Worm (Caenorhabditis elegans): Measurements from ENCODE around the gene srx-95.

srx-95 gene

DNA sequence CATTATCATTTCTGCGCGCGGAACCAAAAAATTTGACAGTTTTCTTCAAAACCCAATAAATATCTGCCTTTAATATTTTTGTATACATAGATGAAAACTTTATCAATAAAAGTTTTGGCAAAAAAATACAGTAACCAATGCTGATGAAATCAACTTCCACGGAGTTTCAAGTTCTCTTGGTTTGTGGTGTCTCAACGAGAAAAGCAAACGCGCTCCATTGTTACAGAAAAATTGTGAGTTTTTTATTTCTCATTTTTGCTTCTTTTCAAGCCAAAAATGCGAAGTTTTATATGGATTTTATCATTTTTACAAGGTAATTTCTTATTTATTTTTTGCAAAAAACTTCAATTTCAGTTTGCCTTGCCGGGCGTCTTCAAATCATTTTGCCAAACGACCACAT is 19.9 kb downstream of the srx-95 start, which contains the start of gene T14B4.3 (continued):
- TF ChIP-seq snpc-4 (GFP tag; optimal IDR thresholded peaks at IDR 0.05): no peak
- TF ChIP-seq snpc-4 (tag; optimal IDR thresholded peaks at IDR 0.05): peak in 1 of 4 experiments; percentile 20

DNA sequence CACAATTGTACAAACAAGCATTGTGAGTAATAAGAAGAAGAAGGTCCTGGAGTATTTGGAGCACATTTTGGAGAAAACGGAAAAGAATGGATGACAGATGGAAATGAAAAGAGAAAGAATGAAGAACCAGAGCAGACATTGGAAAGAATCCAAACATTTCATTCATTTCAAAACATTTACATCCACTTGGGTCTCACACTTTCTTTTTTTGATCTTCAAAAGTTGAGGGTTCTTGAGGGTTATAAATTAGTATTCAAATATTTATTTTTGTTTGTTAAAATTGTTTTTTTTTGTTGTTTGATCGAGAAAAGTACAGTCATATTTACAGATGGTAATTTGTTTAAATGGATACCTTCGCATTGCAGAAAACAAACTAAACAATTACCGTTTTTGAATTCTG is 20.9 kb downstream of the srx-95 start, which contains the start of gene T14B4.9:
Gene T14B4.9 (minus strand): TSS at position 101 of the 400 bp plus-strand sequence.
- no peak for TF ChIP-seq egl-18 (GFP tag; IDR thresholded peaks at IDR 0.05)
- TF ChIP-seq gei-17 (GFP tag; optimal IDR thresholded peaks at IDR 0.05): no peak
- TF ChIP-seq K11D2.4 (GFP tag; IDR thresholded peaks at IDR 0.05): no peak
- TF ChIP-seq F57C9.4 (tag; optimal IDR thresholded peaks at IDR 0.05): no peak
- TF ChIP-seq mxl-1 (tag; optimal IDR thresholded peaks at IDR 0.05): no peak
- TF ChIP-seq F22D6.2 (tag; optimal IDR thresholded peaks at IDR 0.05): no peak
- no peak for TF ChIP-seq F10E7.11 (tag; optimal IDR thresholded peaks at IDR 0.05)
- no peak for TF ChIP-seq snpc-1.3 (tag; optimal IDR thresholded peaks at IDR 0.05; ENCODE audit: insufficient read depth)
- TF ChIP-seq lin-54 (GFP tag; optimal IDR thresholded peaks at IDR 0.05): no peak
- TF ChIP-seq nhr-80 (tag; optimal IDR thresholded peaks at IDR 0.05): no peak
- TF ChIP-seq ceh-58 (GFP tag; IDR thresholded peaks at IDR 0.05): no peak
- TF ChIP-seq nhr-179 (tag; optimal IDR thresholded peaks at IDR 0.05): no peak

DNA sequence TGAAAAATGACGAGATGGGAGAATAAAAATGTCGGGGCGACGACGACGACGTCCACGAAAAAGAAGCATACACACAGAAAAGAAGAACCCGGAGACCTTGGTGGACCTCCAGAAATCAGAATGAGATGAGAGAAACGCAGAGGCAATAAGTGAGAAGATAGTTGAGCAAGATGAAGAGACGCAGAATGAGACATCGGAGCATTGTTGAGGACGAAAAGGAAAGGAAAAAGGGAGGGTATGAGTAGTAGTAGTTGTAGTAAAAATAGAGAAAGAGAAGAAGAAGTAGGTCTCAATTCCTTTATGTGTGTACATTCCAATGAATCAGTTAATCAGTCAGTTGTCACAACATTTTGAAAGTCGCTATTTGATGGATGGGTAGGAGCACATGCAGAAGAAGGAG is 25.2 kb downstream of the srx-95 start, which contains the start of gene T14B4.8:
Gene T14B4.8 (minus strand): TSS at position 60 of the 400 bp plus-strand sequence.
- TF ChIP-seq hmg-1.2 (GFP tag; IDR thresholded peaks at IDR 0.05) (peak; percentile 63; the same call in 1 of the 2 replicates), nfyb-1 (GFP tag; IDR thresholded peaks at IDR 0.05) (no peak)

DNA sequence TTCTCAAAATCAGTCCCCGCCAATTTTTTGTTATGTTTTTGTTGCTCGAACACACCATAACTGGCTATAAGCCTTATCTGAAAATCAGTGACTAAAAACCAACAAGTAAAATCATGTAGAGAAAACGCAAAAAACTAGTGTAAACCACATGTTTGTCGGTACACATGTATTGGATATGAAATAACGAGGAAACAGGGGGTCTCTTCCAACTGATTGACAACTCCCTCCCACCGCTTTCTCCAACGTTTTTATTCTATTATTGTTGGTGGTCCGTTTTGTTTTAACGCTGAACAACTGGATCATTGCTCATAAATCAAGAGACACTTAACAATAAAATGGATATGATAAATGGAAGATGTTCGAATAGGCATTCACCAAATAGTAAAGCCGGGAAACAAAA is 27.8 kb downstream of the srx-95 start:
- no peak for TF ChIP-seq hrde-1 (tag; optimal IDR thresholded peaks at IDR 0.05; ENCODE audit: borderline replicate concordance)
- no peak for TF ChIP-seq lir-1 (GFP tag; conservative IDR thresholded peaks at IDR 0.05)
- TF ChIP-seq C06A6.2 (GFP tag; conservative IDR thresholded peaks at IDR 0.05): no peak
- no peak for TF ChIP-seq F23B12.7 (tag; optimal IDR thresholded peaks at IDR 0.05; ENCODE audit: insufficient read depth)
- TF ChIP-seq F33H1.4 (GFP tag; IDR thresholded peaks at IDR 0.05): no peak
- TF ChIP-seq ccch-3 (GFP tag; optimal IDR thresholded peaks at IDR 0.05): no peak
- no peak for TF ChIP-seq T07F8.4 (tag; optimal IDR thresholded peaks at IDR 0.05)
- no peak for TF ChIP-seq F49E8.2 (tag; optimal IDR thresholded peaks at IDR 0.05; ENCODE audit: insufficient read depth)
- no peak for TF ChIP-seq sptf-2 (GFP tag; optimal IDR thresholded peaks at IDR 0.05)
- no peak for TF ChIP-seq xnd-1 (tag; optimal IDR thresholded peaks at IDR 0.05)
- TF ChIP-seq fkh-3 (tag; optimal IDR thresholded peaks at IDR 0.05): no peak
- no peak for TF ChIP-seq ama-1 (optimal IDR thresholded peaks at IDR 0.05)
- TF ChIP-seq ama-1 (GFP tag; optimal IDR thresholded peaks at IDR 0.05): no peak
- TF ChIP-seq Y67H2A.10 (GFP tag; conservative IDR thresholded peaks at IDR 0.05): no peak
- TF ChIP-seq ztf-6 (GFP tag; IDR thresholded peaks at IDR 0.05): no peak
- TF ChIP-seq ceh-27 (GFP tag; optimal IDR thresholded peaks at IDR 0.05): no peak
- TF ChIP-seq tbp1 (GFP tag; optimal IDR thresholded peaks at IDR 0.05): no peak
- no peak for TF ChIP-seq dpff-1 (tag; optimal IDR thresholded peaks at IDR 0.05)

DNA sequence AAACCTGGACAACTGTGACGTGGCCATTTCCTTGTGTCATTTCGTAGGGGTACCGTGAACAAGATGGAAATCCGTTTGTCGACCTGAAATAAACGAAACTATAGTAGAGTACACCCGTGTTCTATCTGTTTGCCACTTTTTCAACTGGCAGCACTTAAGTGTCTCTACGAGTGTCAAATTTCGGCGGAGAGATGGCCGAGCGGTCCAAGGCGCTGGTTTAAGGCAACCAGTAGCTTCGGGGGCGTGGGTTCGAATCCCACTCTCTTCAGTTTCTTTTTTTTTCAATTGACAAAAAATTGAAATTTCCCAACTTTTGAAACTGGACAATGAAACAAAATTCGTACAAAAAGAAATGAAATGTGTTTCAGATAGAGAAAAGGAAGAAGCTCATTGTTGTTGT is 33.0 kb downstream of the srx-95 start:
- TF ChIP-seq snpc-3.4 (tag; optimal IDR thresholded peaks at IDR 0.05): peak; percentile 12
- no peak for TF ChIP-seq xnd-1 (tag; optimal IDR thresholded peaks at IDR 0.05)
- 0 out of 2 replicates have a peak, but pooled peaks have one; percentile 51 for TF ChIP-seq madf-6 (GFP tag; IDR thresholded peaks at IDR 0.05)
- no peak for TF ChIP-seq F22D6.2 (tag; optimal IDR thresholded peaks at IDR 0.05)
- no peak for TF ChIP-seq aptf-2 (GFP tag; conservative IDR thresholded peaks at IDR 0.05)
- TF ChIP-seq atf-7 (tag; optimal IDR thresholded peaks at IDR 0.05): peak; percentile 4
- 0 out of 2 replicates have a peak, but pooled peaks have one; percentile 45 for TF ChIP-seq ztf-25 (GFP tag; IDR thresholded peaks at IDR 0.05)
- TF ChIP-seq ztf-18 (tag; optimal IDR thresholded peaks at IDR 0.05): peak; percentile 13
- no peak; the same call in 1 of the 2 replicates for TF ChIP-seq Y53F4B.3 (GFP tag; IDR thresholded peaks at IDR 0.05)
- peak; percentile 14 for TF ChIP-seq snpc-1.1 (tag; optimal IDR thresholded peaks at IDR 0.05; ENCODE audit: insufficient read depth)
- no peak for TF ChIP-seq F55B11.4 (tag; optimal IDR thresholded peaks at IDR 0.05; ENCODE audit: borderline replicate concordance, insufficient read depth)
- peak; percentile 70 for TF ChIP-seq die-1 (tag; optimal IDR thresholded peaks at IDR 0.05)
